Fruit fly (Drosophila melanogaster): ENCODE data around the gene Qsox3.
A peak's percentile ranks its signal among the peaks of the same experiment; 100 is the strongest.

The Qsox3 gene

dm6 chr3R:21878473-21878872 lies 33.1 kb upstream of the Qsox3 start, which contains the start of gene CG34148 (continued):
- TF ChIP-seq Opbp (GFP tag; IDR thresholded peaks at IDR 0.05; ENCODE audit: partially characterized antibody) (peak; percentile 68; the same call in 2 of the 3 replicates), pzg (GFP tag; optimal IDR thresholded peaks at IDR 0.05) (peak; percentile 32), gfzf (GFP tag; optimal IDR thresholded peaks at IDR 0.05) (no peak), Hsf (GFP tag; optimal IDR thresholded peaks at IDR 0.05) (no peak), zfh2 (GFP tag; optimal IDR thresholded peaks at IDR 0.05) (no peak), CG1603 (tag; optimal IDR thresholded peaks at IDR 0.05) (no peak), CG15269 (tag; optimal IDR thresholded peaks at IDR 0.05) (no peak), CG13424 (tag; optimal IDR thresholded peaks at IDR 0.05) (no peak), Bgb (GFP tag; IDR thresholded peaks at IDR 0.05; ENCODE audit: partially characterized antibody) (peak; percentile 71), CG9817 (tag; optimal IDR thresholded peaks at IDR 0.05) (no peak)

DNA sequence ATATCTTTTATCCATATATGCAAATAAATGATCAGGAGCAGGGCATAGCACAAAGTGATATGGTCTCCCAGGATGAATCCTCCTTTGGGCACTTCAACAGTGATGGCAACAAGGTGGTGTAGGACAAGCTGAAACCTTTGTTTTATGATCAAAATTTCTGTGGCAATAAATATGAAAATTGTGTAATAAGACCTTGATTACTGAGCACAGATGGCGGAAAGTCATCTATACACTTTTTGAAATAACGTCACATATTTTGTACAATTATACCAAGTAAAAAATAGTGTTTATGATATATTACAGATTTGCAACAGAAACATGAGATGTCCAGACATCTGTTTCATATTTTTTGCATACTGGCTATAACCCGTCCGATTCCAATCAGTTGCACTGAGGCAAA lies 31.1 kb upstream of the Qsox3 start, which contains the start of gene CG31465:
TSS of gene CG31465 (plus strand) at position 301 of the 400 bp plus-strand sequence.
- no peak for TF ChIP-seq bowl (GFP tag; IDR thresholded peaks at IDR 0.05)
- TF ChIP-seq Nf-YB (GFP tag; optimal IDR thresholded peaks at IDR 0.05), result no peak
- TF ChIP-seq Trl (optimal IDR thresholded peaks at IDR 0.05), result no peak
- no peak for TF ChIP-seq Trl (GFP tag; optimal IDR thresholded peaks at IDR 0.05)

- TF ChIP-seq Bteb2 (GFP tag; optimal IDR thresholded peaks at IDR 0.05) (no peak), aop (GFP tag; IDR thresholded peaks at IDR 0.05) (no peak), CG2120 (GFP tag; optimal IDR thresholded peaks at IDR 0.05) (no peak), slp2 (GFP tag; optimal IDR thresholded peaks at IDR 0.05) (no peak), CG17612 (GFP tag; IDR thresholded peaks at IDR 0.05) (no peak), CG9876 (GFP tag; optimal IDR thresholded peaks at IDR 0.05) (no peak)
Measured at dm6 chr3R:21884354-21884753, 27.3 kb upstream of the Qsox3 start, which contains the start of gene fit. fit (minus strand) TSS chr3R:21884454.

- TF ChIP-seq lmd (GFP tag; IDR thresholded peaks at IDR 0.05), result no peak
- no peak for TF ChIP-seq CG1529 (GFP tag; optimal IDR thresholded peaks at IDR 0.05)
- TF ChIP-seq CG43689 (GFP tag; IDR thresholded peaks at IDR 0.05), result no peak
- no peak for TF ChIP-seq H2.0 (GFP tag; IDR thresholded peaks at IDR 0.05)
- no peak for TF ChIP-seq CG12744 (GFP tag; optimal IDR thresholded peaks at IDR 0.05)
- TF ChIP-seq CrebB (tag; optimal IDR thresholded peaks at IDR 0.05), result no peak
Measured at dm6 chr3R:21885450-21885849, 26.2 kb upstream of the Qsox3 start, which contains the start of gene CG17819. CG17819 (minus strand) TSS chr3R:21885550.

dm6 chr3R:21886861-21887587 lies 24.6 kb upstream of the Qsox3 start, which contains the start of the genes CG6678 and dnd:
CG6678 (plus strand) TSS chr3R:21887029.
dnd (minus strand) TSS chr3R:21887355.
- no peak for TF ChIP-seq Nf-YC (tag; optimal IDR thresholded peaks at IDR 0.05)
- peak; percentile 37; the same call in 1 of the 4 replicates for TF ChIP-seq Dll (GFP tag; IDR thresholded peaks at IDR 0.05; ENCODE audit: partially characterized antibody)
- TF ChIP-seq esg (GFP tag; conservative IDR thresholded peaks at IDR 0.05), result no peak
- no peak for TF ChIP-seq Ets65A (GFP tag)
- no peak for TF ChIP-seq Tbp (GFP tag; optimal IDR thresholded peaks at IDR 0.05)
- TF ChIP-seq Awh (GFP tag; IDR thresholded peaks at IDR 0.05), result no peak
- no peak for TF ChIP-seq CrebB (tag; optimal IDR thresholded peaks at IDR 0.05)
- peak; percentile 36 for TF ChIP-seq CG13287 (GFP tag; IDR thresholded peaks at IDR 0.05; ENCODE audit: partially characterized antibody)
- TF ChIP-seq CG10565 (GFP tag; optimal IDR thresholded peaks at IDR 0.05), result no peak
- no peak for TF ChIP-seq NfI (GFP tag; optimal IDR thresholded peaks at IDR 0.05)
- TF ChIP-seq Poxn (GFP tag; IDR thresholded peaks at IDR 0.05), result no peak
- TF ChIP-seq CG10267 (tag; optimal IDR thresholded peaks at IDR 0.05), result peak; percentile 68
- TF ChIP-seq CG14667 (GFP tag; IDR thresholded peaks at IDR 0.05), result no peak
- TF ChIP-seq Pdp1 (GFP tag; optimal IDR thresholded peaks at IDR 0.05), result peak in 1 of 2 experiments; percentile 81
- no peak for TF ChIP-seq dysf (GFP tag; IDR thresholded peaks at IDR 0.05)
- no peak for TF ChIP-seq nerfin-2 (GFP tag; IDR thresholded peaks at IDR 0.05; ENCODE audit: partially characterized antibody)
- no peak for TF ChIP-seq CG17612 (GFP tag; IDR thresholded peaks at IDR 0.05)
- no peak for TF ChIP-seq tx (GFP tag; optimal IDR thresholded peaks at IDR 0.05)
- TF ChIP-seq CG16815 (GFP tag; optimal IDR thresholded peaks at IDR 0.05), result no peak
- peak; percentile 35 for TF ChIP-seq pzg (GFP tag; optimal IDR thresholded peaks at IDR 0.05)
- TF ChIP-seq cg (GFP tag; optimal IDR thresholded peaks at IDR 0.05), result no peak
